Fruit fly (Drosophila melanogaster) whole organism, embryonic: ENCODE data around the gene CG7728.

ENCODE experiments used
- CG10267 ChIP-seq: fragments of 200-800 bp; sonication (Bioruptor generic); optimal IDR thresholded peaks from 2 replicates; lab custom pipeline; 2018; ENCODE audit warnings: missing biosample characterization, mild to moderate bottlenecking, missing genetic modification characterization, moderate library complexity
- CG10462 ChIP-seq: fragments of 200-800 bp; sonication (Bioruptor generic); optimal IDR thresholded peaks from 2 replicates; lab custom pipeline; 2016; ENCODE audit warnings: missing biosample characterization, missing genetic modification characterization
- CG10979 ChIP-seq: fragments of 200-800 bp; sonication (Bioruptor generic); optimal IDR thresholded peaks from 2 replicates; lab custom pipeline; 2018; ENCODE audit warnings: missing biosample characterization, mild to moderate bottlenecking, missing genetic modification characterization, moderate library complexity
- CG11696 ChIP-seq: fragments of 200-800 bp; sonication (Bioruptor generic); IDR thresholded peaks from 2 replicates; pipeline ENCODE4 v1.3.6; 2022; ENCODE audit warnings: missing biosample characterization, missing genetic modification characterization
- CG12219 ChIP-seq: fragments of 200-800 bp; sonication (Bioruptor generic); optimal IDR thresholded peaks from 3 replicates; lab custom pipeline; 2018; ENCODE audit warnings: missing biosample characterization, mild to moderate bottlenecking, missing genetic modification characterization
- CG12659 ChIP-seq: fragments of 200-800 bp; sonication (Bioruptor generic); optimal IDR thresholded peaks from 3 replicates; lab custom pipeline; 2017; ENCODE audit warnings: mild to moderate bottlenecking, missing biosample characterization, missing genetic modification reagents, missing genetic modification characterization
- CG14014 ChIP-seq: fragments of 200-800 bp; sonication (Bioruptor generic); IDR thresholded peaks from 2 replicates; pipeline ENCODE4 v1.3.6; 2022; ENCODE audit warnings: missing biosample characterization, missing genetic modification characterization
- CG14441 ChIP-seq: fragments of 200-800 bp; sonication (Bioruptor generic); IDR thresholded peaks from 2 replicates; pipeline ENCODE4 v1.3.6; 2022; ENCODE audit warnings: missing biosample characterization, missing genetic modification characterization
- CG14860 ChIP-seq: fragments of 200-800 bp; sonication (Bioruptor generic); IDR thresholded peaks from 3 replicates; pipeline ENCODE4 v1.3.6; 2022; ENCODE audit warnings: missing biosample characterization, missing genetic modification characterization; ENCODE audit not compliant: partially characterized antibody
- CG1529 ChIP-seq: fragments of 200-800 bp; sonication (Bioruptor generic); optimal IDR thresholded peaks from 3 replicates; lab custom pipeline; 2018; ENCODE audit warnings: missing biosample characterization, missing genetic modification characterization
- CG15601 ChIP-seq: fragments of 200-800 bp; sonication (Bioruptor generic); optimal IDR thresholded peaks from 3 replicates; lab custom pipeline; 2019; ENCODE audit warnings: missing biosample characterization, mild to moderate bottlenecking, missing genetic modification characterization, moderate library complexity
- CG18262 ChIP-seq: fragments of 200-800 bp; optimal IDR thresholded peaks from 3 replicates; lab custom pipeline; 2019; ENCODE audit warnings: missing biosample characterization, mild to moderate bottlenecking, missing genetic modification characterization, moderate library complexity
- CG1832 ChIP-seq: fragments of 200-800 bp; sonication (Bioruptor generic); optimal IDR thresholded peaks from 2 replicates; lab custom pipeline; 2017; ENCODE audit warnings: missing biosample characterization, mild to moderate bottlenecking, missing genetic modification characterization, inconsistent platforms
- CG4854 ChIP-seq: fragments of 200-800 bp; sonication (Bioruptor generic); optimal IDR thresholded peaks from 2 replicates; lab custom pipeline; 2016; ENCODE audit warnings: missing biosample characterization, missing genetic modification characterization, inconsistent platforms
- CG6683 ChIP-seq: fragments of 200-800 bp; sonication (Bioruptor generic); optimal IDR thresholded peaks from 2 replicates; lab custom pipeline; 2017; ENCODE audit warnings: missing biosample characterization, mild to moderate bottlenecking, missing genetic modification characterization, missing genetic modification reagents
- CG6765 ChIP-seq: fragments of 200-800 bp; sonication (Bioruptor generic); optimal IDR thresholded peaks from 3 replicates; lab custom pipeline; 2017; ENCODE audit warnings: missing biosample characterization, mild to moderate bottlenecking, missing genetic modification characterization
- CG6791 ChIP-seq: fragments of 200-800 bp; sonication (Bioruptor generic); IDR thresholded peaks from 3 replicates; pipeline ENCODE4 v1.3.6; 2022; ENCODE audit warnings: missing biosample characterization, missing genetic modification characterization; ENCODE audit not compliant: partially characterized antibody
- CG7786 ChIP-seq: fragments of 200-800 bp; sonication (Bioruptor generic); optimal IDR thresholded peaks from 2 replicates; lab custom pipeline; 2016; ENCODE audit warnings: missing biosample characterization, missing genetic modification characterization
- CG9797 ChIP-seq: fragments of 200-800 bp; sonication (Bioruptor generic); optimal IDR thresholded peaks from 3 replicates; lab custom pipeline; 2018; ENCODE audit warnings: missing biosample characterization, mild to moderate bottlenecking, missing genetic modification characterization
- Dip3 ChIP-seq: fragments of 200-800 bp; sonication (Bioruptor generic); optimal IDR thresholded peaks from 3 replicates; lab custom pipeline; 2016; ENCODE audit warnings: missing biosample characterization, missing genetic modification characterization
- ERR ChIP-seq: fragments of 200-800 bp; sonication (Bioruptor generic); optimal IDR thresholded peaks from 2 replicates; lab custom pipeline; 2016; ENCODE audit warnings: missing biosample characterization, missing genetic modification characterization
- Fer1 ChIP-seq: fragments of 200-800 bp; sonication (Bioruptor generic); optimal IDR thresholded peaks from 2 replicates; lab custom pipeline; 2017; ENCODE audit warnings: missing biosample characterization, mild to moderate bottlenecking, missing genetic modification characterization
- Fer2 ChIP-seq: fragments of 200-800 bp; sonication (Bioruptor generic); optimal IDR thresholded peaks from 2 replicates; lab custom pipeline; 2018; ENCODE audit warnings: missing biosample characterization, mild to moderate bottlenecking, missing genetic modification characterization, moderate library complexity
- HLH54F ChIP-seq: fragments of 200-800 bp; sonication (Bioruptor generic); optimal IDR thresholded peaks from 3 replicates; lab custom pipeline; 2016; ENCODE audit warnings: missing biosample characterization, missing genetic modification characterization
- NC2α ChIP-seq: fragments of 200-800 bp; sonication (Bioruptor generic); optimal IDR thresholded peaks from 2 replicates; lab custom pipeline; 2016; ENCODE audit warnings: missing biosample characterization, missing genetic modification characterization
- Scr ChIP-seq: fragments of 200-800 bp; sonication (Bioruptor generic); IDR thresholded peaks from 2 replicates; pipeline ENCODE4 v1.3.6; 2022; ENCODE audit warnings: missing biosample characterization, missing genetic modification characterization; ENCODE audit not compliant: partially characterized antibody
- Sox100B ChIP-seq: fragments of 200-800 bp; sonication (Bioruptor generic); optimal IDR thresholded peaks from 3 replicates; lab custom pipeline; 2018; ENCODE audit warnings: missing biosample characterization, mild to moderate bottlenecking, missing genetic modification characterization
- Sox102F ChIP-seq: fragments of 200-800 bp; sonication (Bioruptor generic); optimal IDR thresholded peaks from 2 replicates; lab custom pipeline; 2018; ENCODE audit warnings: missing biosample characterization, mild to moderate bottlenecking, missing genetic modification characterization, moderate library complexity
- Tbp ChIP-seq: fragments of >200 bp; optimal IDR thresholded peaks from 2 replicates; lab custom pipeline; 2018; ENCODE audit warnings: missing biosample characterization, missing genetic modification characterization
- Vsx1 ChIP-seq: fragments of 200-800 bp; sonication (Bioruptor generic); optimal IDR thresholded peaks from 2 replicates; lab custom pipeline; 2017; ENCODE audit warnings: missing biosample characterization, mild to moderate bottlenecking, missing genetic modification characterization, missing genetic modification reagents
- YL-1 ChIP-seq: fragments of 200-800 bp; sonication (Bioruptor generic); optimal IDR thresholded peaks from 3 replicates; lab custom pipeline; 2017; ENCODE audit warnings: missing biosample characterization, mild to moderate bottlenecking, missing genetic modification characterization
- amos ChIP-seq: fragments of 200-800 bp; sonication (Bioruptor generic); IDR thresholded peaks from 2 replicates; pipeline ENCODE4 v1.3.6; 2022; ENCODE audit warnings: missing biosample characterization, missing genetic modification characterization; ENCODE audit not compliant: partially characterized antibody
- az2 ChIP-seq: fragments of 200-800 bp; sonication (Bioruptor generic); optimal IDR thresholded peaks from 3 replicates; lab custom pipeline; 2016; ENCODE audit warnings: missing biosample characterization, missing genetic modification characterization
- bab2 ChIP-seq: fragments of 200-800 bp; sonication (Bioruptor generic); optimal IDR thresholded peaks from 2 replicates; lab custom pipeline; 2016; ENCODE audit warnings: missing biosample characterization, missing genetic modification characterization
- bbx ChIP-seq: fragments of 200-800 bp; sonication (Bioruptor generic); IDR thresholded peaks from 2 replicates; pipeline ENCODE4 v1.3.6; 2022; ENCODE audit warnings: missing biosample characterization, missing genetic modification characterization; ENCODE audit not compliant: partially characterized antibody
- cato ChIP-seq: fragments of 200-800 bp; sonication (Bioruptor generic); optimal IDR thresholded peaks from 2 replicates; lab custom pipeline; 2016; ENCODE audit warnings: missing biosample characterization, missing genetic modification characterization, borderline replicate concordance
- cg ChIP-seq: fragments of 200-800 bp; sonication (Bioruptor generic); optimal IDR thresholded peaks from 3 replicates; lab custom pipeline; 2019; ENCODE audit warnings: missing biosample characterization, mild to moderate bottlenecking, missing genetic modification characterization, moderate library complexity
- chinmo ChIP-seq: fragments of 200-800 bp; sonication (Bioruptor generic); IDR thresholded peaks from 4 replicates; pipeline ENCODE4 v1.3.6; 2022; ENCODE audit warnings: missing biosample characterization, missing genetic modification characterization; ENCODE audit not compliant: partially characterized antibody
- eve ChIP-seq, 2 experiments: fragments of >200 bp; optimal IDR thresholded peaks; 2 replicates each; lab custom pipeline; 2017; ENCODE audit warnings: missing biosample characterization in 2 of 2, missing genetic modification characterization in 2 of 2
- knrl ChIP-seq: fragments of 200-800 bp; sonication (Bioruptor generic); IDR thresholded peaks from 3 replicates; pipeline ENCODE4 v1.3.6; 2022; ENCODE audit warnings: missing biosample characterization, missing genetic modification characterization; ENCODE audit not compliant: partially characterized antibody
- lbe ChIP-seq: fragments of 200-800 bp; sonication (Bioruptor generic); optimal IDR thresholded peaks from 2 replicates; lab custom pipeline; 2016; ENCODE audit warnings: missing biosample characterization, mild to moderate bottlenecking, missing genetic modification characterization
- maf-S ChIP-seq: fragments of 200-800 bp; sonication (Bioruptor generic); optimal IDR thresholded peaks from 2 replicates; lab custom pipeline; 2016; ENCODE audit warnings: missing biosample characterization, missing genetic modification characterization
- org-1 ChIP-seq: fragments of 200-800 bp; sonication (Bioruptor generic); optimal IDR thresholded peaks from 2 replicates; lab custom pipeline; 2017; ENCODE audit warnings: missing biosample characterization, missing genetic modification characterization
- sc ChIP-seq, 3 experiments: fragments of >200 bp in 2 of 3; fragments of 200-800 bp in 1 of 3; sonication (Bioruptor generic) in 1 of 3; optimal IDR thresholded peaks; 2 replicates in 2 of 3; 3 replicates in 1 of 3; lab custom pipeline; 2017; ENCODE audit warnings: mild to moderate bottlenecking in 1 of 3, missing biosample characterization in 1 of 3, missing genetic modification characterization in 1 of 3, missing genetic modification reagents in 1 of 3
- sd ChIP-seq: fragments of 200-800 bp; sonication (Bioruptor generic); optimal IDR thresholded peaks from 3 replicates; lab custom pipeline; 2018; ENCODE audit warnings: missing biosample characterization, mild to moderate bottlenecking, missing genetic modification characterization, moderate library complexity
- sisA ChIP-seq: fragments of 200-800 bp; sonication (Bioruptor generic); IDR thresholded peaks from 2 replicates; pipeline ENCODE4 v1.3.6; 2022; ENCODE audit warnings: missing biosample characterization, missing genetic modification characterization
- so ChIP-seq: fragments of 200-800 bp; sonication (Bioruptor generic); IDR thresholded peaks from 3 replicates; pipeline ENCODE4 v1.3.6; 2022; ENCODE audit warnings: missing biosample characterization, missing genetic modification characterization
- trh ChIP-seq: fragments of 200-800 bp; sonication (Bioruptor generic); optimal IDR thresholded peaks from 2 replicates; lab custom pipeline; 2016; ENCODE audit warnings: missing biosample characterization, missing genetic modification characterization
- unc-4 ChIP-seq: fragments of 200-800 bp; sonication (Bioruptor generic); IDR thresholded peaks from 2 replicates; pipeline ENCODE4 v1.3.6; 2022; ENCODE audit warnings: missing biosample characterization, missing genetic modification characterization; ENCODE audit not compliant: partially characterized antibody
- zen ChIP-seq: fragments of 200-800 bp; sonication (Bioruptor generic); optimal IDR thresholded peaks from 3 replicates; lab custom pipeline; 2018; ENCODE audit warnings: missing biosample characterization, mild to moderate bottlenecking, missing genetic modification characterization, moderate library complexity

Gene CG7728

DNA sequence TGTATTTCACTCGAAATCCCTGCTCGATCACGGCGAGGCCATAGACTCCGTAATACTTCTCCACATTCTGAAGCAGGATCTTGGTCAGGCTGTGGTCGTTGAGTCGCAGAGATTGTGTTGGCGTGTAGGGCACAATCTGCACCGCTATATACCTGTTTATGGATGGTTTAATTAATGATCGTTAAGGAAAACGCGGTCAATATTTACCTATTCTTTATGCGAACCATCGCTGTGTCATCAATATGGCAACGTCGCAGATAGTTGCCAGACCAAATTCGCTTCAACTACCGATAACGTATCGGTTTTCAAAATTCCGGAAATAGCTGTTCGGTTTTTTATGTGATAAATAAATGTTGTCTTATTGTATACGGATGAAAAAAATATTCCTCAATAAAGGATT is 28.5 kb downstream of the CG7728 start, which contains the start of gene Pop5 (continued):
- TF ChIP-seq YL-1 (GFP tag; lab: Kevin White, UChicago) (peak; percentile 36), Fer2 (tag; lab: Kevin White, UChicago) (no peak), CG14860 (GFP tag; lab: Robert Waterston, UW) (no peak), bbx (peak; percentile 49; the same call in 1 of the 2 replicates), CG7786 (GFP tag; lab: Kevin White, UChicago) (no peak), CG14014 (GFP tag; lab: Robert Waterston, UW) (no peak), amos (peak; percentile 53; the same call in 1 of the 2 replicates), eve (GFP tag; optimal IDR thresholded peaks at IDR 0.05; lab: Kevin White, UChicago) (no peak), CG10979 (peak; percentile 11), HLH54F (GFP tag; lab: Kevin White, UChicago) (no peak), chinmo (GFP tag; lab: Robert Waterston, UW) (no peak), CG12659 (GFP tag; lab: Kevin White, UChicago) (peak; percentile 36), CG9797 (GFP tag; lab: Kevin White, UChicago) (peak; percentile 19), Sox100B (GFP tag; lab: Kevin White, UChicago) (no peak), zen (tag; lab: Kevin White, UChicago) (peak; percentile 28), CG10267 (tag; lab: Kevin White, UChicago) (peak; percentile 24), CG14441 (GFP tag; lab: Robert Waterston, UW) (no peak), NC2α (GFP tag; lab: Kevin White, UChicago) (no peak), Sox102F (GFP tag; lab: Kevin White, UChicago) (no peak), cg (no peak), CG6683 (no peak), so (GFP tag; lab: Robert Waterston, UW) (no peak), unc-4 (GFP tag; lab: Robert Waterston, UW) (peak; percentile 38; the same call in 1 of the 2 replicates), knrl (GFP tag; lab: Robert Waterston, UW) (no peak), CG1529 (GFP tag; lab: Kevin White, UChicago) (no peak), CG12219 (no peak), sc (optimal IDR thresholded peaks at IDR 0.05; lab: Kevin White, UChicago) (no peak), sc (GFP tag; optimal IDR thresholded peaks at IDR 0.05; lab: Kevin White, UChicago) (no peak), CG18262 (tag; lab: Kevin White, UChicago) (no peak), trh (GFP tag; lab: Kevin White, UChicago) (no peak), az2 (no peak), ERR (GFP tag; lab: Kevin White, UChicago) (no peak), CG10462 (GFP tag; lab: Kevin White, UChicago) (no peak), bab2 (no peak), Dip3 (GFP tag; lab: Kevin White, UChicago) (no peak), CG11696 (no peak), cato (GFP tag; lab: Kevin White, UChicago) (no peak), CG4854 (GFP tag; lab: Kevin White, UChicago) (no peak), CG1832 (GFP tag; lab: Kevin White, UChicago) (no peak), maf-S (GFP tag; lab: Kevin White, UChicago) (no peak), CG15601 (tag; lab: Kevin White, UChicago) (peak; percentile 21), Vsx1 (GFP tag; lab: Kevin White, UChicago) (no peak), sd (tag; lab: Kevin White, UChicago) (no peak), Scr (GFP tag; lab: Robert Waterston, UW) (peak; percentile 55), lbe (no peak), CG6791 (no peak), CG6765 (GFP tag; lab: Kevin White, UChicago) (no peak), org-1 (no peak), Tbp (no peak), Fer1 (peak; percentile 40), sisA (GFP tag; lab: Robert Waterston, UW) (no peak)
